Worm (Caenorhabditis elegans) whole organism, L4 larva: Measurements from ENCODE around the gene F14D7.14.

Experiments used
- T26A8.4 ChIP-seq: fragments of 200-800 bp; sonication (Bioruptor generic); IDR thresholded peaks from 2 replicates; pipeline ENCODE4 v1.3.6; 2022; ENCODE audit warnings: missing genetic modification characterization, missing compliant biosample characterization
- aha-1 ChIP-seq: fragments of 150-350 bp; peaks from one replicate; lab custom pipeline; 2014; ENCODE audit warnings: missing biosample characterization, missing genetic modification characterization
- ama-1 ChIP-seq: fragments of 150-350 bp; optimal IDR thresholded peaks from 2 replicates; lab custom pipeline; 2014; ENCODE audit warnings: inconsistent platforms, mixed read lengths
- attf-4 ChIP-seq: sonication (generic microtip); optimal IDR thresholded peaks from 3 replicates; lab custom pipeline; 2017; ENCODE audit warnings: missing biosample characterization, missing genetic modification characterization
- ceh-20 ChIP-seq: fragments of 200-800 bp; sonication (Bioruptor generic); IDR thresholded peaks from 2 replicates; pipeline ENCODE4 v1.3.6; 2022; ENCODE audit warnings: missing genetic modification reagents, missing genetic modification characterization, missing compliant biosample characterization
- ceh-28 ChIP-seq: fragments of 150-350 bp; optimal IDR thresholded peaks from 2 replicates; lab custom pipeline; 2014; ENCODE audit warnings: missing biosample characterization, missing genetic modification reagents, missing genetic modification characterization
- daf-12 ChIP-seq: fragments of 150-350 bp; optimal IDR thresholded peaks from 2 replicates; lab custom pipeline; 2014; ENCODE audit warnings: missing biosample characterization, missing genetic modification reagents, missing genetic modification characterization
- daf-19 ChIP-seq: fragments of 200-800 bp; sonication (Bioruptor generic); conservative IDR thresholded peaks from 2 replicates; pipeline ENCODE4 v1.3.6; 2022; ENCODE audit warnings: missing genetic modification characterization, missing compliant biosample characterization
- daf-8 ChIP-seq: fragments of 200-800 bp; sonication (Bioruptor generic); IDR thresholded peaks from 2 replicates; pipeline ENCODE4 v1.3.6; 2022; ENCODE audit warnings: missing genetic modification characterization, missing compliant biosample characterization
- dmd-6 ChIP-seq: fragments of 200-800 bp; sonication (Bioruptor generic); IDR thresholded peaks from 2 replicates; pipeline ENCODE4 v1.3.6; 2022; ENCODE audit warnings: missing genetic modification reagents, missing genetic modification characterization, missing compliant biosample characterization
- duxl-1 ChIP-seq: sonication (generic microtip); optimal IDR thresholded peaks from 2 replicates; lab custom pipeline; 2016; ENCODE audit warnings: mild to moderate bottlenecking, missing genetic modification characterization, moderate library complexity, missing compliant biosample characterization; ENCODE audit not compliant: poor library complexity
- hmg-1.1 ChIP-seq: fragments of 200-800 bp; sonication (Bioruptor generic); IDR thresholded peaks from 2 replicates; pipeline ENCODE4 v1.3.6; 2022; ENCODE audit warnings: missing genetic modification reagents, missing genetic modification characterization, missing compliant biosample characterization
- jun-1 ChIP-seq: fragments of 150-350 bp; optimal IDR thresholded peaks from 2 replicates; lab custom pipeline; 2014; ENCODE audit warnings: missing biosample characterization, missing genetic modification reagents, missing genetic modification characterization
- lin-1 ChIP-seq: fragments of 200-800 bp; sonication (Bioruptor generic); IDR thresholded peaks from 2 replicates; pipeline ENCODE4 v1.3.6; 2022; ENCODE audit warnings: missing genetic modification reagents, missing genetic modification characterization, missing compliant biosample characterization
- lin-29 ChIP-seq: fragments of 200-800 bp; sonication (Bioruptor generic); IDR thresholded peaks from 2 replicates; pipeline ENCODE4 v1.3.6; 2022; ENCODE audit warnings: missing genetic modification reagents, missing genetic modification characterization, missing compliant biosample characterization
- lin-38 ChIP-seq: fragments of 200-800 bp; sonication (Bioruptor generic); IDR thresholded peaks from 2 replicates; pipeline ENCODE4 v1.3.6; 2022; ENCODE audit warnings: missing genetic modification reagents, missing genetic modification characterization, missing compliant biosample characterization
- lin-39 ChIP-seq: fragments of 150-350 bp; optimal IDR thresholded peaks from 2 replicates; lab custom pipeline; 2014; ENCODE audit warnings: missing biosample characterization, missing genetic modification reagents, missing genetic modification characterization
- madf-9 ChIP-seq: fragments of 200-800 bp; sonication (Bioruptor generic); conservative IDR thresholded peaks from 2 replicates; pipeline ENCODE4 v1.3.6; 2022; ENCODE audit warnings: missing genetic modification reagents, missing genetic modification characterization, missing compliant biosample characterization
- mdt-29 ChIP-seq: fragments of 200-800 bp; sonication (Bioruptor generic); IDR thresholded peaks from 2 replicates; pipeline ENCODE4 v1.3.6; 2022; ENCODE audit warnings: missing genetic modification reagents, missing genetic modification characterization, missing compliant biosample characterization
- mes-2 ChIP-seq: sonication (generic microtip); optimal IDR thresholded peaks from 2 replicates; lab custom pipeline; 2016; ENCODE audit warnings: missing genotype, mild to moderate bottlenecking, missing genetic modification characterization, missing compliant biosample characterization; ENCODE audit not compliant: poor library complexity, severe bottlenecking
- mxl-3 ChIP-seq: fragments of 200-800 bp; sonication (Bioruptor generic); optimal IDR thresholded peaks from 2 replicates; lab custom pipeline; 2018; ENCODE audit warnings: mild to moderate bottlenecking, missing genetic modification characterization, missing compliant biosample characterization
- nhr-10 ChIP-seq: fragments of 150-350 bp; optimal IDR thresholded peaks from 2 replicates; lab custom pipeline; 2014; ENCODE audit warnings: missing biosample characterization, missing genetic modification characterization
- nhr-25 ChIP-seq: sonication (generic microtip); optimal IDR thresholded peaks from 2 replicates; lab custom pipeline; 2017; ENCODE audit warnings: missing genetic modification characterization, mild to moderate bottlenecking, missing compliant biosample characterization, antibody characterized with exemption, moderate library complexity, borderline replicate concordance; ENCODE audit not compliant: insufficient read depth
- nhr-41 ChIP-seq: fragments of 200-800 bp; sonication (Bioruptor generic); IDR thresholded peaks from 2 replicates; pipeline ENCODE4 v1.3.6; 2022; ENCODE audit warnings: missing genetic modification reagents, missing genetic modification characterization, missing compliant biosample characterization
- pqm-1 ChIP-seq: sonication (generic microtip); optimal IDR thresholded peaks from 2 replicates; lab custom pipeline; 2017; ENCODE audit warnings: missing biosample characterization, missing genetic modification characterization
- rbr-2 ChIP-seq: sonication (generic microtip); optimal IDR thresholded peaks from 2 replicates; lab custom pipeline; 2016; ENCODE audit warnings: missing genotype, missing genetic modification characterization, missing compliant biosample characterization
- set-16 ChIP-seq: fragments of 200-800 bp; sonication (Bioruptor generic); IDR thresholded peaks from 2 replicates; pipeline ENCODE4 v1.3.6; 2022; ENCODE audit warnings: missing genetic modification reagents, missing genetic modification characterization, missing compliant biosample characterization
- snpc-1.2 ChIP-seq: fragments of 200-800 bp; sonication (Bioruptor generic); IDR thresholded peaks from 2 replicates; pipeline ENCODE4 v1.3.6; 2022; ENCODE audit warnings: missing genetic modification reagents, missing genetic modification characterization, missing compliant biosample characterization
- spr-3 ChIP-seq: fragments of 200-800 bp; sonication (Bioruptor generic); optimal IDR thresholded peaks from 2 replicates; lab custom pipeline; 2018; ENCODE audit warnings: mild to moderate bottlenecking, missing genetic modification characterization, missing compliant biosample characterization
- tag-97 ChIP-seq: fragments of 200-800 bp; sonication (Bioruptor generic); IDR thresholded peaks from 2 replicates; pipeline ENCODE4 v1.3.6; 2022; ENCODE audit warnings: missing genetic modification characterization, missing compliant biosample characterization
- zag-1 ChIP-seq: fragments of 150-350 bp; optimal IDR thresholded peaks from 2 replicates; lab custom pipeline; 2014; ENCODE audit warnings: missing biosample characterization, missing genetic modification characterization
- zip-11 ChIP-seq: fragments of 200-800 bp; sonication (Bioruptor generic); IDR thresholded peaks from 2 replicates; pipeline ENCODE4 v1.3.6; 2022; ENCODE audit warnings: missing genetic modification characterization, missing compliant biosample characterization

The F14D7.14 gene

ce11 chrV:14289363-14289762 lies 20.4 kb upstream of the F14D7.14 start, which contains the start of gene F14D7.1:
Gene F14D7.1 (minus strand): TSS chrV:14289463.
- no peak for TF ChIP-seq ceh-28 (tag; lab: Kevin White, UChicago)
- TF ChIP-seq, all 104 proteins: peak for 0

DNA sequence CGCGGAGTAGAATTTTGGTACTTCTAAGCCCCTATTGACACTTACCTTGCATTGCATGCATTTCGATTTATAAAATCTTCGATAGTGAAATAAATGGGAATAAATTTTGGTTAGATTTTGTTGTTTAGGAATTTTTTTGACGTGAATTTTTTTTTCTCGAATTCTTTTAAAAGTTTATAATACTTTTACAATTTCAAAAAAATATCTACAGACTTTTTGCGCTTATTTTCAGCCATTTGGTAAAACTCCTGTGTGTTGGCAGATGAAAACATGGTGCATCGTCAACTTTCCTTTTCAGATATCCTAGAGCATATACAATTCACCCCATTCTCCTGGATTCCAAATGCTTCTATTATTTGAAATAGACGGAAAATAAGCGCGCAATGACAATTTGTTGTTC lies 19.1 kb upstream of the F14D7.14 start, which contains the start of gene F14D7.18:
Gene F14D7.18, minus strand, starts transcription at position 101 of the 400 bp plus-strand sequence.
- TF ChIP-seq dmd-6 (GFP tag; lab: Robert Waterston, UW) = no peak
- no peak for TF ChIP-seq ceh-20
- no peak for TF ChIP-seq mdt-29
- TF ChIP-seq spr-3 (GFP tag; lab: Kevin White, UChicago) = no peak
- TF ChIP-seq T26A8.4 (GFP tag; lab: Robert Waterston, UW) = no peak
- no peak for TF ChIP-seq lin-38 (GFP tag; lab: Robert Waterston, UW)
- no peak for TF ChIP-seq nhr-10 (tag; lab: Kevin White, UChicago)
- TF ChIP-seq attf-4 (tag; lab: Kevin White, UChicago) = no peak
- TF ChIP-seq daf-19 = no peak
- TF ChIP-seq rbr-2 (tag; lab: Kevin White, UChicago) = no peak
- TF ChIP-seq daf-12 (tag; lab: Kevin White, UChicago) = no peak

ce11 chrV:14293667-14294194 lies 16.0 kb upstream of the F14D7.14 start, which contains the start of gene F14D7.2:
Gene F14D7.2 (minus strand): TSS chrV:14293717.
- TF ChIP-seq zip-11 (no peak), lin-39 (tag; lab: Kevin White, UChicago) (no peak), aha-1 (peak; percentile 4), ceh-20 (no peak), ama-1 (lab: Kevin White, UChicago) (no peak), duxl-1 (tag; lab: Kevin White, UChicago) (no peak), daf-8 (GFP tag; lab: Robert Waterston, UW) (no peak), set-16 (no peak)

DNA sequence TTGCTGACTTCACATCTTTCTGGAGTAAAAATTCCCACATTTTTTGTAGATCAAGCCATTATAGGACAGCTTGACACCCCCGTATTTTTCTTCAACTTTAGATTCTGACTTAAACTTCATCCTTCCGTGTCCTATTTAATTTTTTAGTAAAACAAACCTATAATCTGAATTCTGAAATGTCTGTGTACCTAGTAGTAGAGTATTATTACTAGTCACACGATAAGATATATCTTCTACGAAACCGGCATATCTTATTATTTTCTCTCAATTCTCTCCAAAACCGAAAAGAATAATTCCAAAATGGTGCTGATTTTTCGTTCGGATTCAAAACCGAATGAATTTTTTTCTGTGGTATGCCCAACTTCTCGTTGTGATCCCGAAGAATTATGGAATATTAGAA lies 15.3 kb upstream of the F14D7.14 start, which contains the start of gene F14D7.9:
Gene F14D7.9, plus strand, starts transcription at position 301 of the 400 bp plus-strand sequence.
- TF ChIP-seq duxl-1 (tag; lab: Kevin White, UChicago) (no peak), lin-1 (GFP tag; lab: Robert Waterston, UW) (no peak), mxl-3 (GFP tag; lab: Kevin White, UChicago) (no peak), snpc-1.2 (GFP tag; lab: Robert Waterston, UW) (no peak), lin-29 (GFP tag; lab: Robert Waterston, UW) (no peak), daf-19 (no peak)

ce11 chrV:14296499-14296898 lies 13.2 kb upstream of the F14D7.14 start, which contains the start of gene F14D7.3:
Gene F14D7.3 (plus strand): TSS chrV:14296799.
- TF ChIP-seq madf-9 (GFP tag; lab: Robert Waterston, UW) = no peak
- TF ChIP-seq nhr-41 (GFP tag; lab: Robert Waterston, UW) = no peak

DNA sequence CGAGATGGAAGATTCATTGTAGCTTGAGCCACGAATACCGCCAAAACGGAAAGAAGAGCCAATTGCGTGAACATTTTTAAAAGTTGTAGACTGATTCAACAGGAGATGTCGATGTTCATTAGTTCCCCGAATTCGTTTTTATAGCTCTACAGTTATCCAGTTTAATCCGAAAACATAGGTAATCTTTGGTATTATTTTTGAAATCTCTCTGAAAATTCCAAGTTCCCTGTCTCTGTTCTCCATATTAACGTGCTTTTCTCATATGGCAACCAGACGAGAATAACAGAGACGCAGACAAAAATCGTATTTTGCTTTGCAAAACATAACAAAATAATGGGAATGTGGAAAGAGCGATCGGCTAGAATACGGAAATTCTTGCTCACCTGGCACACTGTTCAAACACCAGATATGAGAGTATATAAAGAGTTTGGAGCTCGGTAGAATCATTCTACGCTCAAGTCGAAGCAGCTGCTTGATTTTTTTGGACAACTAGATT lies 10.1 kb upstream of the F14D7.14 start, which contains the start of the genes spig-3 and F14D7.12:
Gene spig-3, minus strand, starts transcription at position 101 of the 496 bp plus-strand sequence.
Gene F14D7.12, plus strand, starts transcription at position 446 of the 496 bp plus-strand sequence.
- TF ChIP-seq zag-1 (tag; lab: Kevin White, UChicago) = no peak

DNA sequence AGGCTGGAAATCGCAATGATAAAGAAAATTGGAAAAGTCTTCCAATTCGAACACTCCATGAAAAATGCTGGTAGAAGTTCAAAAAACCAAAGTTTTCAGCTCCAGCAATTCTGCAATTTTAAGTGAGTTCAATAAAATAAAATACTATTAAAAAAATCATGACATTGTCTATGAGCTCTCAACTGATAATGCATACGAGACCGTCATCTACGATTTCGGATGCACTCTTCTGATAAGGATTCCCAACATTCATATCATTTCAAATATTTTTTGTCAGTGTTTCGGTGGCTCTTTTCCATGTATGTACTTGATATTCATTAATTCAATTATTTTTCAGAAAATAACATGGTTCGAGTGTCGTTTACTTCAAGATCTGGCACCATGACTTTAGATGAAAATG lies 8.7 kb upstream of the F14D7.14 start, which contains the start of gene F14D7.6:
Gene F14D7.6, plus strand, starts transcription at position 338 of the 400 bp plus-strand sequence.
- TF ChIP-seq jun-1 (tag; lab: Kevin White, UChicago) (no peak), mes-2 (tag; lab: Kevin White, UChicago) (no peak), mdt-29 (no peak), tag-97 (GFP tag; lab: Robert Waterston, UW) (no peak), hmg-1.1 (GFP tag; lab: Robert Waterston, UW) (no peak), nhr-25 (tag; lab: Kevin White, UChicago) (no peak), pqm-1 (tag; lab: Kevin White, UChicago) (peak; percentile 41)
